Fruit fly (Drosophila melanogaster) Kc167 (cell line): ENCODE results near the gene CG15027.

Source experiments
- Myc ChIP-seq: fragments of >200 bp; optimal IDR thresholded peaks from 2 replicates; lab custom pipeline; 2017; ENCODE audit warnings: missing external identifiers
- Sin3A ChIP-seq: fragments of >200 bp; optimal IDR thresholded peaks from 2 replicates; lab custom pipeline; 2018; ENCODE audit warnings: missing external identifiers
- h ChIP-seq: fragments of >200 bp; optimal IDR thresholded peaks from 3 replicates; lab custom pipeline; 2018; ENCODE audit warnings: missing external identifiers
- insv ChIP-seq: fragments of >200 bp; optimal IDR thresholded peaks from 3 replicates; lab custom pipeline; 2018; ENCODE audit warnings: missing external identifiers
- psq ChIP-seq: fragments of >200 bp; optimal IDR thresholded peaks from 2 replicates; lab custom pipeline; 2017; ENCODE audit warnings: missing external identifiers
- ttk ChIP-seq: sonication (Bioruptor generic); optimal IDR thresholded peaks from 2 replicates; lab custom pipeline; 2017; ENCODE audit warnings: missing external identifiers

CG15027 gene

DNA sequence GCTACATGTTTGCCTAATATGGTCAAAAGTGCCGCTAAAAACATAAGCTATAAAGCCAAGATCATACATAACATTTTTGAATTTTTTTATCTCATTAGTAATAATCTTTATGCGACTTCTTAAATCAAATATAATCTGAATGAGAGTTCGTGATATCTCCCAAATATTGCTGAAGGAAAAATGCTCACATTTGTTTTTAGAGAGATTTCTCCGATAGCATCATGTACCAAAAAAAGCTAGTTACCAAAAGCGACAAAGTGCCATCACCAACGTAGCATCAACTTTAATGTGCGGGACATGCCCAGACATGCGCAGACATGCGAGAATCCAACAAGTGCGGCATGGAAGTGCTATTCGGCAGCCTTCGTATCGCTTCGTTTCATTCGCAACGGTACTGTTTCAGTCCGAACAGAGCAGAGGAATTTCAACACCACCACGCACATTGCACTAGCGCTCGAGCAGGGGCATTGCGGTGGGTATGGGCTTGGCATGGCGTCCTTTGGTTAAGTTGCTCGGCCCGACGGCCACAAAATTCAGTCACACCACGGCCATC lies 3.6 kb upstream of the CG15027 start, which contains the start of gene Rab3-GEF:
Rab3-GEF (plus strand) TSS at position 537 of the 553 bp plus-strand sequence.
- TF ChIP-seq h (lab: Kevin White, UChicago) (no peak), ttk (no peak)

DNA sequence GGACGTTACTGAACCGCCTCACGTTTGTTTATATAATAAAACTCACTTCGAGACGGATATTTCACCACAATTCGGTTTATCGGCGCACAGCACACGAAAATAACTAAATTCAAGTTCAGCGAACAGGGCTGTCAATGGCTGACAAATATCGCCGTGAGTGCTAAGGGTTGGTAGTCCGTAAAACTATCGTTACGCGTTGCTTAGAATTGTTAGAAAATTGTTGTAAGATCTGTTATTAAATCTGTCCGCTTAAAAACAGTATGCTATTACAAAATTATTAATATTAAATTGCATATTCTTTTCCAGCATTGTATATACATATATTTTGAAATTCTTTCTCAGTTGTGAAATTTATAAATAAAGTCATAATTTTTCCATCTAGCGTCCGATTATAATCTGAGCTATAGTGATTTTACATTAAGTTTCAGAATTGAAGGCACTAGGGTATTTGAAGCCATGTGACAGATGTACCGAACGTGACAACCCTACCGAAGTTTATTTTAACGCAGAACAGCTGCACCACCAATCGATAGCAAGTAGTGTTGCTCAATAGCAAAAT lies 968 bp downstream of the CG15027 start, which contains the start of gene Cox17:
Cox17 (minus strand) TSS at position 120 of the 559 bp plus-strand sequence.
- no peak for TF ChIP-seq psq (lab: Kevin White, UChicago)

DNA sequence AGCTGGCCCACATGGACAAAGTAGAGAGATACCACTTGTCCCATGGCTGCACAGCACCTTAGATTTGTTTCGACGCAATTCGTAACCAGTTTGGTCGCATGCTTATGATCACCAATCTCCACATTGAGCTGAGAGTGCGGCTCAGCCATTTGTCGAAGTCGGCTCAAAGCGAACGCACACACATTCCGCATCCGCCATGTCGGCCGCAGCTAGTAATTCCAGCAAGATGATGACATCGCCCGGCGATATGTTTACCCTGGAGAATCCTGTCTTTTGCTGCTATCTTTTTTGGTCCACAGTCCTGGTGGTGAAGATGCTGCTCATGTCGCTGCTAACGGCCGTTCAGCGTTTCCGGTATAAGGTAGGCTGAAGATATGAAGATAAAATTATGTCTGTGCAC lies 2.9 kb downstream of the CG15027 start, which contains the start of gene CG33178:
CG33178 (plus strand) TSS at position 147 of the 400 bp plus-strand sequence.
- no peak for TF ChIP-seq Myc (lab: Kevin White, UChicago)
- no peak for TF ChIP-seq insv (lab: Kevin White, UChicago)
- no peak for TF ChIP-seq psq (lab: Kevin White, UChicago)

DNA sequence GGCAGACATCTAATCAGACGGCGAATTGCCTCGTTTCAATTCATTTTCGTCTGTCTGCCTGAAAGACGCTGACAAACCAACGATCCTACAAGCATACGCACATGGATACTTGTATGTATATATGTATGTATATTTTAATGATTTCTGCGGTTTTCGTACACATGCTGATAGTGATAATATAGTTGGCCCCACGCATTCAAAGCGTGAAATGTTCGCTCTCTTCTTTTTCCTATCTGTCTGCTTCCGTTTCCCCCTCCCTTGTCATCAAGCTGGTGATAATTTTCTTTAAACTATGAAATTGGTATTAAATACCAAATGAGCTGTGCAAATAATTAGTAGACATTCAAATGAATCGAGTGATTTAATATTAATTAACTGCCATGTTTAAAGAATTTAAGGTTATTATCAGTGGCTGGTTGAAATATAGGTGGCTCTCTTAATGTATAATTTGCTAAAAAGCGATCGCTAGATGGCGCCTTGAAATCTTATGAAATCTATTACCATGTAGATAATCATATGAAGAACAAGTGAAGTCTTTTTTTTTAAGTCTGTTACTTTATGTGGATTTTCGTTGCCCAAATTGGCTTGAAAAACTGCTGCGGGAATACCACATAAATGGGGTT lies 4.7 kb downstream of the CG15027 start, which contains the start of gene CG33177:
CG33177 (plus strand) TSS at position 588 of the 623 bp plus-strand sequence.
- TF ChIP-seq h (lab: Kevin White, UChicago) (no peak), insv (lab: Kevin White, UChicago) (no peak), ttk (no peak), Myc (lab: Kevin White, UChicago) (no peak)

DNA sequence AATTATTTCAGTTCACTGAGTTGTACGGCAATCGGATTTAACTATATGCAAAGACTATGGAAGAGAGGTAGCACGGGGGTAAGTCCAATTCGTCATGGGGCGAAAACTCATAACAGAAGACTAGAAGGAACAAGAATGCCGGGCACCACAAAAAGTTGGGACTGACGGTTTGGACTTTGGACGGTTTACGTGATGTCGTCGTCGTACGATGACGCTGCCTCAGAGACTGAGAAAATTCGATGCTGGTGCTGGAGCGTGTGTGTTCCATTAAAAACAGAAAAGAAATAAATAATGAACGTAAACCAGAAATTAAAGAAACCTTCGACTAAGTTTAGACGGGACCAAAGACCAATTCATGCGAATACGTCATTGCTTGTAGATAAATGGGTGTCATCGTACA lies 5.7 kb downstream of the CG15027 start:
- TF ChIP-seq h (lab: Kevin White, UChicago) = no peak
- no peak for TF ChIP-seq psq (lab: Kevin White, UChicago)
- TF ChIP-seq ttk = no peak
- TF ChIP-seq Myc (lab: Kevin White, UChicago) = no peak
- no peak for TF ChIP-seq Sin3A (lab: Kevin White, UChicago)
- TF ChIP-seq insv (lab: Kevin White, UChicago) = no peak

DNA sequence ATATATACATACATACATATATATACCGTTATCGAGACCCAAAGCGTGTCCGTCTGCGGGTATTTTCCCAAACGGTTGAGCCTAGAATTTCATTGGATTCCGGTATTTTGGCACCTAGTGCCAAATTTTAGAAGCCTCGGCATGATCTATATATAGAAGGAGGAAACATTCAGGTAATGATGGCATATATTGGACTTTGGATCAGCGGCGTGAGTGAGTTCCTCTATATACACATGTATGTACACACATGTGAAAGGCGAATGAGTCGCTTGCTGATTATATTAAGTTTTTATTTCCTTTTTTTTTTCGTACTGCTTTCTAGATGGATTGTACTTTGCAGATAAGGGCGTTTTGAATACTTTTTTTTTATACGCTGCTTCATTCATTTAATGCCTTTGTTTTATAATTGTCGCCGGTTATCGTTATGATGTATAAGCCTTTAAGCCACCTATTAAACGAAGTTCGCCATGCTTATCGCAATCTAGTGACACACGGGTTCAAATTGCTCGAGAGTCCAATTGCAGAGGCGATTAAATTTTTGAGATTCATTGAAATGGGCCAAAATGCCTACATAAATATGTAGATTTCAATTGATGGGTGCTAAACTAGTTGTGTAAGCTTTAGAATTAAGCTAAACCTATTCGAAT lies 6.3 kb downstream of the CG15027 start:
- TF ChIP-seq Sin3A (lab: Kevin White, UChicago) (no peak), insv (lab: Kevin White, UChicago) (no peak), ttk (no peak), psq (lab: Kevin White, UChicago) (no peak), Myc (lab: Kevin White, UChicago) (no peak), h (lab: Kevin White, UChicago) (no peak)

DNA sequence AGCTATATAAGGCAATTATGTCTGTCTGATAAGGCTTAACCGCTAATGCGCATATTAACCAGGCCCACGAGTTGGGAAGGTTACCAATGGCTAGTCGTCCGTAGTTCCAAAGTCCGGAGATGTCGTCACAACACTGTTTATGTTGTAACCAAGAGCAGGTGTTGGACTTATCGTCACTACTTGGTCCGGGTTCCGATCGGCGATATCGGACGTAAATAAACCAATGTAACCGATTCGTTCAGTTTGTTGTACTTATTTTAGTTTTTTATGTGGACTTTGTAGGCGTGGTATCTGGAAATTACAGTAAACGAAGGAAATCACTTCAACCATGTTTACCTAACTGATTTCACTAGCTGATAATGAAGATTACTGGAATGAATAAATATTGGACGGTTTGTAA lies 7.2 kb downstream of the CG15027 start:
- no peak for TF ChIP-seq Sin3A (lab: Kevin White, UChicago)
- no peak for TF ChIP-seq h (lab: Kevin White, UChicago)
- TF ChIP-seq psq (lab: Kevin White, UChicago) = no peak
- TF ChIP-seq ttk = no peak
- no peak for TF ChIP-seq Myc (lab: Kevin White, UChicago)
- TF ChIP-seq insv (lab: Kevin White, UChicago) = no peak

DNA sequence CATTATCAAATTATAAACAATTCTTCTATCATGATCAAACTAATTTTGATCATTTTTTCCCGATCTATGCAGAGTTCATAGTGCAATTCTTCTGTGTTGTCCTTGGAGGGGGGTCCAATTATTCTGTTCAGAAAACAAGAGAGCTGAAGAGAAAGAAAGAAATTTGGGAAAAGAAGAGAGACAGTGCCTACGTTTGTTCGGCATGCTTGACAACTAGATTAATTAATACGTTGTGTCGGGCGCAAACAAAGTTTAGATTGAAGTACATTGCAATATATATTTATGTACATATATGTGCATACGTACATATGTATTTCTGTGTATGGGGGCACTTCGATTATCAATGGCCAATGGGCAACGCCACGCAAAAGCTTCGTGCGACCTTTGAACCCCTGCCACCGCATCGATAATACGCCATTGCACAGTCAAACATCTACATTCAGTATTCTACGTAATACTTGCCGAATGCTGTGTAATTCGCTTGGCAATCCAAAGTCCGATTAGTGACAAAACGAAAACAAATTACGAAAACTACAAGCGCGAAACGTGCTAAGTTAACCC lies 8.0 kb downstream of the CG15027 start:
- TF ChIP-seq h (lab: Kevin White, UChicago) (no peak), ttk (no peak), insv (lab: Kevin White, UChicago) (no peak), psq (lab: Kevin White, UChicago) (no peak), Sin3A (lab: Kevin White, UChicago) (no peak), Myc (lab: Kevin White, UChicago) (no peak)

DNA sequence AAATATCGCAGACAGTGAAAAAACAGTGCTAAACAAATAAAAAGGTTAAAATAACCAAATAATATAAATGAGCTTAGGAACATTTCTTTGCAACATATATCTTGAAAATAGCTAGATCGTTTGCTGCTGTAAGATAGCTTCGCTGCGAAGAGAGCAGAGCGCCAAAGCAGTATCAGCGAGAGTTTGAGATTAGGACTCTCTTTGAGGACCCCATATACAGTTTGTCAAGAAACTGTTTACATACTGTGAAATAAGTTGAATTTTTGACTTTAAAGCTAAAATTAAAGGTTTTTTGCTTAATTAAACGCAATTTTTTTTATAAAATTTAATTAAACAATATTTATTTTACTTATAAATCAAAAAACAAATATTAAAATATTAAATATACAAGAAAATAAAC lies 9.0 kb downstream of the CG15027 start:
- TF ChIP-seq insv (lab: Kevin White, UChicago) (no peak), Sin3A (lab: Kevin White, UChicago) (no peak), h (lab: Kevin White, UChicago) (no peak), psq (lab: Kevin White, UChicago) (no peak), Myc (lab: Kevin White, UChicago) (no peak), ttk (no peak)

DNA sequence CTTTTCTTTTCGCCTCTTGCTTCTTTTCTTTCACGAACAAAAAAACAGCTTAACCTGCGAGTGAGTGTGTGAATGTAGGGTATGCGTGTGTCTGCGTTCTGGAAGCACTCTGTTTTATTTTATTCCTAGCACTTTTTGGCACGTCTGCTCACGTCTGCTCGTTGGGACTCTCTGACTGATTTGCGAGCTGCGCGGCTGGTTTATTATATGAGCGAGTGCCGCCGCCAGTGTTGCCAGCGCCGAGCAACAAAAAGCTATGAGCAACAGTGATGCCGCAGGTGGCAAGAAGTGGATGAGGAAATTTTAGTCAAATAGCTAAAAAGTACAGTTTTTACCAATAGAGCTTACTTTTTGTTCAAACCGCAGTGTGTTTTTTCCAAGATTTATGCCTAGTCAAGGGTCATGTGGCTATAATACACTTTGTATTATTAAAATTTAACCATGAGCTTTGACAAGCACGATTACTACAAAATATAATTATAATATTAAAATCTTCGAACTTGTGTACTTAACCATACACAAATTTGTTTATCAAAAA lies 9.5 kb downstream of the CG15027 start, which contains the start of gene Lsd-2:
Lsd-2 (minus strand) TSS at position 183 of the 538 bp plus-strand sequence.
- no peak for TF ChIP-seq insv (lab: Kevin White, UChicago)
- TF ChIP-seq Sin3A (lab: Kevin White, UChicago) = no peak
- no peak for TF ChIP-seq psq (lab: Kevin White, UChicago)
- TF ChIP-seq Myc (lab: Kevin White, UChicago) = no peak
- no peak for TF ChIP-seq h (lab: Kevin White, UChicago)
- no peak for TF ChIP-seq ttk

DNA sequence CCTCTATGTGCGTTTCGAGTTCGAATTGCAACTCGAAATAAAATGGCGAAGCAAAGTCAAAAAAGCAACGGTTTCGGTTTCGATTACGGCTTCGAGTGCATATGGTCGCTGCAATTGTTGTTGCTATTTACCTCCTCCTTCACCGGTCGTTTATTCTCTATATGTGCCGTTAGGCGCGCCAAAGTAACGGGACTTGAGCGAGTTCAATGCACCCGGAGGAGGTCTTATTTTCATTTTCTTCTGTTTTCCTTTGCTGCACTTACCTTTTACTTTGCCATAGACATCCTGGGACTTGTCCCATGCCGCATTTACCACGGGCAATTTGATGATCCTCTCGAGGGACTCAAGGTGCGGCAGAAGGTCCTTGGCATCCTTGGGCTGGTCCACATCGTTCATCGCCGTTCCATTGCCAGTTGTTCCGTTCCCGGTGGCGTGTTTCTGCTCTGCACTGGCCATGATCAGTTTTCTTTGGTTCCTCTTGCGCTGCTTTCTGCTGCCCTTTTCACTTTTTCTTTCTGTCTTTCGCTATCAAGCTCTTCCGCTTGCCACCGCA lies 10.1 kb downstream of the CG15027 start:
- TF ChIP-seq psq (lab: Kevin White, UChicago) (no peak), Sin3A (lab: Kevin White, UChicago) (no peak)
